Worm (Caenorhabditis elegans) whole organism, L4 larva: ENCODE results near the gene Y17G7B.18.
A peak's percentile ranks its signal among the peaks of the same experiment; 100 is the strongest.

Source experiments
- D1046.2 ChIP-seq: fragments of 200-800 bp; sonication (Bioruptor generic); IDR thresholded peaks from 2 replicates; pipeline ENCODE4 v1.3.6; 2022; ENCODE audit warnings: missing genetic modification characterization, missing compliant biosample characterization
- R02D3.7 ChIP-seq: fragments of 150-350 bp; sonication (generic microtip); optimal IDR thresholded peaks from 3 replicates; lab custom pipeline; 2014; ENCODE audit warnings: missing biosample characterization, missing genetic modification characterization
- Y48G9A.11 ChIP-seq: fragments of 200-800 bp; sonication (Bioruptor generic); IDR thresholded peaks from 2 replicates; pipeline ENCODE4 v1.3.6; 2022; ENCODE audit warnings: missing genetic modification reagents, missing genetic modification characterization, missing compliant biosample characterization
- ZK337.2 ChIP-seq: fragments of 200-800 bp; sonication (Bioruptor generic); IDR thresholded peaks from 2 replicates; pipeline ENCODE4 v1.3.6; 2022; ENCODE audit warnings: missing genetic modification reagents, missing genetic modification characterization, missing compliant biosample characterization
- ZK546.5 ChIP-seq, 2 experiments: sonication (generic microtip); optimal IDR thresholded peaks; 2 replicates each; lab custom pipeline; 2017; ENCODE audit warnings: missing biosample characterization in 2 of 2, missing genetic modification characterization in 2 of 2
- aha-1 ChIP-seq: fragments of 150-350 bp; peaks from one replicate; lab custom pipeline; 2014; ENCODE audit warnings: missing biosample characterization, missing genetic modification characterization
- aly-2 ChIP-seq: sonication (generic microtip); optimal IDR thresholded peaks from 2 replicates; lab custom pipeline; 2018; ENCODE audit warnings: missing biosample characterization, missing genetic modification characterization
- ceh-20 ChIP-seq: fragments of 200-800 bp; sonication (Bioruptor generic); IDR thresholded peaks from 2 replicates; pipeline ENCODE4 v1.3.6; 2022; ENCODE audit warnings: missing genetic modification reagents, missing genetic modification characterization, missing compliant biosample characterization
- ceh-28 ChIP-seq: fragments of 150-350 bp; optimal IDR thresholded peaks from 2 replicates; lab custom pipeline; 2014; ENCODE audit warnings: missing biosample characterization, missing genetic modification reagents, missing genetic modification characterization
- ceh-32 ChIP-seq: sonication (generic microtip); optimal IDR thresholded peaks from 2 replicates; lab custom pipeline; 2016; ENCODE audit warnings: mild to moderate bottlenecking, missing genetic modification characterization, missing compliant biosample characterization; ENCODE audit not compliant: poor library complexity
- ceh-62 ChIP-seq: sonication (generic microtip); optimal IDR thresholded peaks from 2 replicates; lab custom pipeline; 2017; ENCODE audit warnings: missing biosample characterization, missing genetic modification characterization
- ces-1 ChIP-seq: fragments of 150-350 bp; sonication (generic microtip); optimal IDR thresholded peaks from 4 replicates; lab custom pipeline; 2014; ENCODE audit warnings: missing biosample characterization, missing genetic modification reagents, missing genetic modification characterization
- dmd-9 ChIP-seq: fragments of 200-800 bp; sonication (Bioruptor generic); IDR thresholded peaks from 2 replicates; pipeline ENCODE4 v1.3.6; 2022; ENCODE audit warnings: missing genetic modification reagents, missing genetic modification characterization, missing compliant biosample characterization
- duxl-1 ChIP-seq: sonication (generic microtip); optimal IDR thresholded peaks from 2 replicates; lab custom pipeline; 2016; ENCODE audit warnings: mild to moderate bottlenecking, missing genetic modification characterization, moderate library complexity, missing compliant biosample characterization; ENCODE audit not compliant: poor library complexity
- egl-43 ChIP-seq: fragments of 200-800 bp; sonication (Bioruptor generic); IDR thresholded peaks from 2 replicates; pipeline ENCODE4 v1.3.6; 2022; ENCODE audit warnings: missing genetic modification reagents, missing genetic modification characterization, missing compliant biosample characterization
- fkh-10 ChIP-seq: fragments of 150-350 bp; optimal IDR thresholded peaks from 2 replicates; lab custom pipeline; 2014; ENCODE audit warnings: missing biosample characterization, missing genetic modification reagents, missing genetic modification characterization
- fos-1 ChIP-seq: fragments of 150-350 bp; optimal IDR thresholded peaks from 2 replicates; lab custom pipeline; 2014; ENCODE audit warnings: missing biosample characterization, missing genetic modification characterization
- gei-8 ChIP-seq: fragments of 200-800 bp; sonication (Bioruptor generic); optimal IDR thresholded peaks from 2 replicates; lab custom pipeline; 2018; ENCODE audit warnings: mild to moderate bottlenecking, missing genetic modification characterization, missing compliant biosample characterization
- hlh-11 ChIP-seq: fragments of 200-800 bp; sonication (Bioruptor generic); optimal IDR thresholded peaks from 2 replicates; lab custom pipeline; 2018; ENCODE audit warnings: mild to moderate bottlenecking, missing genetic modification characterization, missing compliant biosample characterization
- lim-7 ChIP-seq: fragments of 200-800 bp; sonication (Bioruptor generic); IDR thresholded peaks from 2 replicates; pipeline ENCODE4 v1.3.6; 2022; ENCODE audit warnings: missing genetic modification characterization, missing compliant biosample characterization
- lin-38 ChIP-seq: fragments of 200-800 bp; sonication (Bioruptor generic); IDR thresholded peaks from 2 replicates; pipeline ENCODE4 v1.3.6; 2022; ENCODE audit warnings: missing genetic modification reagents, missing genetic modification characterization, missing compliant biosample characterization
- lir-3 ChIP-seq: sonication (generic microtip); optimal IDR thresholded peaks from 2 replicates; lab custom pipeline; 2016; ENCODE audit warnings: mild to moderate bottlenecking, missing genetic modification characterization, missing compliant biosample characterization
- mdt-29 ChIP-seq: fragments of 200-800 bp; sonication (Bioruptor generic); IDR thresholded peaks from 2 replicates; pipeline ENCODE4 v1.3.6; 2022; ENCODE audit warnings: missing genetic modification reagents, missing genetic modification characterization, missing compliant biosample characterization
- mep-1 ChIP-seq: fragments of 150-350 bp; sonication (generic microtip); optimal IDR thresholded peaks from 3 replicates; lab custom pipeline; 2014; ENCODE audit warnings: missing biosample characterization, missing genetic modification characterization
- mes-2 ChIP-seq: sonication (generic microtip); optimal IDR thresholded peaks from 2 replicates; lab custom pipeline; 2016; ENCODE audit warnings: missing genotype, mild to moderate bottlenecking, missing genetic modification characterization, missing compliant biosample characterization; ENCODE audit not compliant: poor library complexity, severe bottlenecking
- mxl-2 ChIP-seq: fragments of 200-800 bp; sonication (Bioruptor generic); conservative IDR thresholded peaks from 2 replicates; pipeline ENCODE4 v1.3.6; 2022; ENCODE audit warnings: missing genetic modification reagents, missing genetic modification characterization, missing compliant biosample characterization
- nhr-11 ChIP-seq: fragments of 150-350 bp; optimal IDR thresholded peaks from 2 replicates; lab custom pipeline; 2014; ENCODE audit warnings: missing biosample characterization, missing genetic modification characterization
- nhr-28 ChIP-seq: fragments of 150-350 bp; optimal IDR thresholded peaks from 2 replicates; lab custom pipeline; 2014; ENCODE audit warnings: missing biosample characterization, missing genetic modification characterization
- nhr-48 ChIP-seq: sonication (generic microtip); optimal IDR thresholded peaks from 2 replicates; lab custom pipeline; 2016; ENCODE audit warnings: mild to moderate bottlenecking, missing genetic modification characterization, missing compliant biosample characterization
- nhr-76 ChIP-seq: fragments of 150-350 bp; optimal IDR thresholded peaks from 2 replicates; lab custom pipeline; 2014; ENCODE audit warnings: missing biosample characterization, missing genetic modification characterization
- php-3 ChIP-seq: fragments of 200-800 bp; sonication (Bioruptor generic); IDR thresholded peaks from 2 replicates; pipeline ENCODE4 v1.3.6; 2022; ENCODE audit warnings: missing genetic modification reagents, missing genetic modification characterization, missing compliant biosample characterization
- pqm-1 ChIP-seq: sonication (generic microtip); optimal IDR thresholded peaks from 2 replicates; lab custom pipeline; 2017; ENCODE audit warnings: missing biosample characterization, missing genetic modification characterization
- rbr-2 ChIP-seq: sonication (generic microtip); optimal IDR thresholded peaks from 2 replicates; lab custom pipeline; 2016; ENCODE audit warnings: missing genotype, missing genetic modification characterization, missing compliant biosample characterization
- saeg-2 ChIP-seq: fragments of 200-800 bp; sonication (Bioruptor generic); IDR thresholded peaks from 2 replicates; pipeline ENCODE4 v1.3.6; 2022; ENCODE audit warnings: missing genetic modification reagents, missing genetic modification characterization, missing compliant biosample characterization
- sdz-12 ChIP-seq: fragments of 200-800 bp; sonication (Bioruptor generic); optimal IDR thresholded peaks from 2 replicates; lab custom pipeline; 2018; ENCODE audit warnings: mild to moderate bottlenecking, missing genetic modification characterization, missing compliant biosample characterization
- skn-1 ChIP-seq: fragments of 150-350 bp; optimal IDR thresholded peaks from 2 replicates; lab custom pipeline; 2014; ENCODE audit warnings: missing biosample characterization, missing genetic modification characterization
- snpc-1.2 ChIP-seq: fragments of 200-800 bp; sonication (Bioruptor generic); IDR thresholded peaks from 2 replicates; pipeline ENCODE4 v1.3.6; 2022; ENCODE audit warnings: missing genetic modification reagents, missing genetic modification characterization, missing compliant biosample characterization
- snpc-4 ChIP-seq: fragments of 150-350 bp; optimal IDR thresholded peaks from 2 replicates; lab custom pipeline; 2014; ENCODE audit warnings: missing biosample characterization, missing genetic modification characterization
- spr-1 ChIP-seq: sonication (generic microtip); optimal IDR thresholded peaks from 2 replicates; lab custom pipeline; 2016; ENCODE audit warnings: mild to moderate bottlenecking, missing genetic modification characterization, missing compliant biosample characterization
- unc-39 ChIP-seq: sonication (generic microtip); optimal IDR thresholded peaks from 2 replicates; lab custom pipeline; 2017; ENCODE audit warnings: missing biosample characterization, missing genetic modification characterization
- unc-62 ChIP-seq, 3 experiments: fragments of 150-350 bp in 1 of 3; sonication (generic microtip); optimal IDR thresholded peaks in 2 of 3; peaks in 1 of 3; 1 replicate in 1 of 3; 2 replicates in 2 of 3; lab custom pipeline; 2014 to 2017; ENCODE audit warnings: missing biosample characterization in 3 of 3, missing genetic modification characterization in 3 of 3, missing genetic modification reagents in 3 of 3, missing genotype in 1 of 3
- zfp-2 ChIP-seq: sonication (generic microtip); optimal IDR thresholded peaks from 2 replicates; lab custom pipeline; 2016; ENCODE audit warnings: mild to moderate bottlenecking, missing genetic modification characterization, missing compliant biosample characterization
- ztf-11 ChIP-seq: fragments of 150-350 bp; optimal IDR thresholded peaks from 2 replicates; lab custom pipeline; 2014; ENCODE audit warnings: missing biosample characterization, missing genetic modification characterization

The Y17G7B.18 gene

ce11 chrII:12102365-12102764 is 5.3 kb downstream of the Y17G7B.18 start (continued):
- TF ChIP-seq mes-2 (tag; lab: Kevin White, UChicago) (no peak), ceh-20 (GFP tag; lab: Robert Waterston, UW) (peak; percentile 92), fos-1 (tag; lab: Kevin White, UChicago) (no peak)
- TF ChIP-seq, all 104 proteins: peak for 57

- TF ChIP-seq fkh-10 (GFP tag; lab: Kevin White, UChicago) (no peak), ZK337.2 (GFP tag; lab: Robert Waterston, UW) (no peak), mdt-29 (GFP tag; lab: Robert Waterston, UW) (no peak), duxl-1 (tag; lab: Kevin White, UChicago) (no peak), ceh-62 (no peak), ceh-32 (tag; lab: Kevin White, UChicago) (no peak), hlh-11 (tag; lab: Kevin White, UChicago) (no peak), pqm-1 (tag; lab: Kevin White, UChicago) (peak; percentile 4), php-3 (GFP tag; lab: Robert Waterston, UW) (peak; percentile 35; the same call in 1 of the 2 replicates), ztf-11 (tag; lab: Kevin White, UChicago) (no peak), nhr-28 (tag; lab: Kevin White, UChicago) (peak; percentile 21), mes-2 (tag; lab: Kevin White, UChicago) (no peak), ces-1 (GFP tag; lab: Kevin White, UChicago) (no peak)
Measured at ce11 chrII:12099889-12100288, 7.8 kb downstream of the Y17G7B.18 start, which contains the start of gene Y17G7B.17. Gene Y17G7B.17 (minus strand): TSS chrII:12099989.

- TF ChIP-seq dmd-9 (GFP tag; lab: Robert Waterston, UW) (0 out of 2 replicates have a peak, but pooled peaks have one; percentile 21), sdz-12 (GFP tag; lab: Kevin White, UChicago) (peak; percentile 67), lim-7 (peak; percentile 60; the same call in 1 of the 2 replicates), snpc-1.2 (GFP tag; lab: Robert Waterston, UW) (peak; percentile 17; the same call in 1 of the 2 replicates), rbr-2 (no peak), egl-43 (GFP tag; lab: Robert Waterston, UW) (0 out of 2 replicates have a peak, but pooled peaks have one; percentile 30), mdt-29 (GFP tag; lab: Robert Waterston, UW) (no peak), unc-62 (GFP tag; optimal IDR thresholded peaks at IDR 0.05 in 1 of 2; lab: Kevin White, UChicago) (peak in 1 of 2 experiments; percentile 73), unc-62 (tag; optimal IDR thresholded peaks at IDR 0.05; lab: Kevin White, UChicago) (no peak), mep-1 (tag; lab: Kevin White, UChicago) (no peak), zfp-2 (tag; lab: Kevin White, UChicago) (no peak), ces-1 (GFP tag; lab: Kevin White, UChicago) (no peak)
Measured at ce11 chrII:12098716-12099115, 8.9 kb downstream of the Y17G7B.18 start.

- TF ChIP-seq aha-1 (tag; lab: Kevin White, UChicago): peak; percentile 70
- no peak for TF ChIP-seq nhr-76
Measured at ce11 chrII:12095022-12095421, 12.6 kb downstream of the Y17G7B.18 start.

- TF ChIP-seq spr-1 (tag; lab: Kevin White, UChicago) (no peak), unc-39 (tag; lab: Kevin White, UChicago) (no peak), ceh-20 (GFP tag; lab: Robert Waterston, UW) (no peak), D1046.2 (GFP tag; lab: Robert Waterston, UW) (no peak), mxl-2 (GFP tag; lab: Robert Waterston, UW) (no peak), egl-43 (GFP tag; lab: Robert Waterston, UW) (no peak), lin-38 (peak; percentile 41), R02D3.7 (no peak), Y48G9A.11 (GFP tag; lab: Robert Waterston, UW) (no peak), zfp-2 (tag; lab: Kevin White, UChicago) (no peak), lir-3 (tag; lab: Kevin White, UChicago) (no peak), php-3 (GFP tag; lab: Robert Waterston, UW) (no peak), aha-1 (tag; lab: Kevin White, UChicago) (peak; percentile 86), gei-8 (GFP tag; lab: Kevin White, UChicago) (no peak), aly-2 (tag; lab: Kevin White, UChicago) (no peak), saeg-2 (GFP tag; lab: Robert Waterston, UW) (no peak), ZK546.5 (tag; optimal IDR thresholded peaks at IDR 0.05; lab: Kevin White, UChicago) (no peak), skn-1 (tag; lab: Kevin White, UChicago) (no peak), ceh-28 (no peak), nhr-11 (tag; lab: Kevin White, UChicago) (peak; percentile 24), nhr-48 (tag; lab: Kevin White, UChicago) (peak; percentile 66), snpc-4 (tag; lab: Kevin White, UChicago) (no peak)
Measured at ce11 chrII:12089616-12090215, 17.9 kb downstream of the Y17G7B.18 start.
